Fruit fly (Drosophila melanogaster): ENCODE results near the gene CG14050.

Gene CG14050

dm6 chrX:2325658-2326245 lies at the start of gene CG14050:
Gene CG14050 (minus strand): TSS chrX:2326217.
- no peak for TF ChIP-seq OdsH (GFP tag; optimal IDR thresholded peaks at IDR 0.05)
- TF ChIP-seq fru (GFP tag; optimal IDR thresholded peaks at IDR 0.05) = peak; percentile 26
- TF ChIP-seq foxo (GFP tag; optimal IDR thresholded peaks at IDR 0.05) = peak in 1 of 2 experiments; percentile 20

- TF ChIP-seq sv (GFP tag; optimal IDR thresholded peaks at IDR 0.05) = no peak
- TF ChIP-seq Dif (GFP tag; optimal IDR thresholded peaks at IDR 0.05; ENCODE audit: partially characterized antibody) = no peak
- no peak for TF ChIP-seq psq (GFP tag; optimal IDR thresholded peaks at IDR 0.05)
- TF ChIP-seq Vsx2 (GFP tag; optimal IDR thresholded peaks at IDR 0.05; ENCODE audit: partially characterized antibody) = peak; percentile 61
- no peak for TF ChIP-seq sage (GFP tag; optimal IDR thresholded peaks at IDR 0.05)
Observed at dm6 chrX:2366171-2366570, 40.2 kb upstream of the CG14050 start, which contains the start of gene CG2841. Gene CG2841 (minus strand): TSS chrX:2366356.

dm6 chrX:2365405-2365804 lies 39.4 kb upstream of the CG14050 start:
- no peak for TF ChIP-seq CG32264 (GFP tag; optimal IDR thresholded peaks at IDR 0.05)
- TF ChIP-seq Sp1 (GFP tag; optimal IDR thresholded peaks at IDR 0.05) = no peak
- TF ChIP-seq pan (optimal IDR thresholded peaks at IDR 0.05) = no peak
- peak; percentile 57 for TF ChIP-seq fru (GFP tag; optimal IDR thresholded peaks at IDR 0.05)
- peak; percentile 36 for TF ChIP-seq h (GFP tag; optimal IDR thresholded peaks at IDR 0.05)
- TF ChIP-seq OdsH (GFP tag; optimal IDR thresholded peaks at IDR 0.05) = peak; percentile 9
- no peak for TF ChIP-seq woc (GFP tag; optimal IDR thresholded peaks at IDR 0.05)
- peak; percentile 12 for TF ChIP-seq dmrt93B (GFP tag; optimal IDR thresholded peaks at IDR 0.05)
- TF ChIP-seq foxo (GFP tag; optimal IDR thresholded peaks at IDR 0.05) = peak in 1 of 2 experiments; percentile 55
- no peak for TF ChIP-seq usp (GFP tag; optimal IDR thresholded peaks at IDR 0.05)
- no peak for TF ChIP-seq GATAd (GFP tag; optimal IDR thresholded peaks at IDR 0.05)
- TF ChIP-seq CG9705 (GFP tag; optimal IDR thresholded peaks at IDR 0.05) = no peak
- TF ChIP-seq ey (GFP tag; optimal IDR thresholded peaks at IDR 0.05) = peak; percentile 22
- peak; percentile 37 for TF ChIP-seq rgr (GFP tag; optimal IDR thresholded peaks at IDR 0.05)
- no peak for TF ChIP-seq Vsx2 (GFP tag; optimal IDR thresholded peaks at IDR 0.05; ENCODE audit: partially characterized antibody)
- no peak for TF ChIP-seq lola (GFP tag; optimal IDR thresholded peaks at IDR 0.05)
- TF ChIP-seq Dif (GFP tag; optimal IDR thresholded peaks at IDR 0.05; ENCODE audit: partially characterized antibody) = no peak

dm6 chrX:2363733-2364132 lies 37.7 kb upstream of the CG14050 start:
- TF ChIP-seq fru (GFP tag; optimal IDR thresholded peaks at IDR 0.05) = peak; percentile 15
- TF ChIP-seq Hr78 (GFP tag; optimal IDR thresholded peaks at IDR 0.05) = no peak

DNA sequence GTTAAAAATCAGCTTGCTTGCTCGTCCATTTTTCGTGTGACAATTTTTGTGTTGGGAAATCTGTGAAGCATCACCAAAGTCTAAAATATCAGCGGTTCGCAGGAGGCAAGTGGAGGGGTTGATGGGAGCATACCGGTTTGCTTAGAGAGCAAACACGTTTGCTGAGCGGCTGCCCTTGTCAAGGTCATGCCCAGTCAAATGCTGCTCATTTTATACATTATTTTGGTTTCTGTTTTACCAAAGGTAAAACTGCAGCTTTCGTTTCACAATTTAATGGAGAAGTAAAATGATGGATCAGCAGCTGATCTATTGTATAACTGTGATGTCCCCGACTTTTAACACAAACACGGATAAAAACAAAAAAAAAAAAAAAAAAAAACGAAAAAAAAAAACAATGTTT lies 36.4 kb upstream of the CG14050 start:
- TF ChIP-seq psq (GFP tag; optimal IDR thresholded peaks at IDR 0.05) (no peak), woc (GFP tag; optimal IDR thresholded peaks at IDR 0.05) (no peak), GATAd (GFP tag; optimal IDR thresholded peaks at IDR 0.05) (no peak), fru (GFP tag; optimal IDR thresholded peaks at IDR 0.05) (no peak), sv (GFP tag; optimal IDR thresholded peaks at IDR 0.05) (no peak), h (GFP tag; optimal IDR thresholded peaks at IDR 0.05) (no peak), jim (GFP tag; optimal IDR thresholded peaks at IDR 0.05) (no peak), Dfd (GFP tag; optimal IDR thresholded peaks at IDR 0.05) (no peak), Dif (GFP tag; optimal IDR thresholded peaks at IDR 0.05; ENCODE audit: partially characterized antibody) (no peak), rgr (GFP tag; optimal IDR thresholded peaks at IDR 0.05) (no peak), CG32264 (GFP tag; optimal IDR thresholded peaks at IDR 0.05) (no peak), CG9705 (GFP tag; optimal IDR thresholded peaks at IDR 0.05) (no peak), ey (GFP tag; optimal IDR thresholded peaks at IDR 0.05) (no peak), tai (GFP tag; optimal IDR thresholded peaks at IDR 0.05) (no peak), Rel (GFP tag; optimal IDR thresholded peaks at IDR 0.05) (no peak), Rel (tag; optimal IDR thresholded peaks at IDR 0.05) (no peak), lola (GFP tag; optimal IDR thresholded peaks at IDR 0.05) (no peak), Sp1 (GFP tag; optimal IDR thresholded peaks at IDR 0.05) (no peak), brk (GFP tag; optimal IDR thresholded peaks at IDR 0.05) (no peak), dl (GFP tag; optimal IDR thresholded peaks at IDR 0.05; ENCODE audit: insufficient read depth in 1 of 2, partially characterized antibody in 2 of 2) (no peak)

- TF ChIP-seq psq (GFP tag; optimal IDR thresholded peaks at IDR 0.05) (peak; percentile 56), Hr83 (GFP tag; optimal IDR thresholded peaks at IDR 0.05; ENCODE audit: poor library complexity, severe bottlenecking) (no peak)
Observed at dm6 chrX:2360992-2361391, 35.0 kb upstream of the CG14050 start.

All from whole organism, wandering third instar larva.